Fruit fly (Drosophila melanogaster) whole organism, embryonic: ENCODE data around the gene Tango1.

Experiments
- ATbp ChIP-seq: fragments of 200-800 bp; sonication (Bioruptor generic); optimal IDR thresholded peaks from 2 replicates; lab custom pipeline; 2017; ENCODE audit warnings: missing biosample characterization, mild to moderate bottlenecking, missing genetic modification characterization, missing genetic modification reagents
- Atf6 ChIP-seq: fragments of 200-800 bp; sonication (Bioruptor generic); IDR thresholded peaks from 2 replicates; pipeline ENCODE4 v1.3.6; 2022; ENCODE audit warnings: missing biosample characterization, missing genetic modification characterization
- Bgb ChIP-seq: fragments of 200-800 bp; sonication (Bioruptor generic); IDR thresholded peaks from 2 replicates; pipeline ENCODE4 v1.3.6; 2022; ENCODE audit warnings: missing biosample characterization, missing genetic modification characterization; ENCODE audit not compliant: partially characterized antibody
- Bteb2 ChIP-seq: fragments of 200-800 bp; sonication (Bioruptor generic); optimal IDR thresholded peaks from 2 replicates; lab custom pipeline; 2016; ENCODE audit warnings: missing biosample characterization, missing genetic modification characterization
- CG12299 ChIP-seq: fragments of 200-800 bp; sonication (Bioruptor generic); optimal IDR thresholded peaks from 2 replicates; lab custom pipeline; 2018; ENCODE audit warnings: missing biosample characterization, mild to moderate bottlenecking, missing genetic modification characterization
- CG13424 ChIP-seq: fragments of 200-800 bp; sonication (Bioruptor generic); optimal IDR thresholded peaks from 2 replicates; lab custom pipeline; 2019; ENCODE audit warnings: missing biosample characterization, mild to moderate bottlenecking, missing genetic modification characterization, moderate library complexity
- CG13775 ChIP-seq: fragments of 200-800 bp; sonication (Bioruptor generic); optimal IDR thresholded peaks from 3 replicates; lab custom pipeline; 2017; ENCODE audit warnings: missing biosample characterization, mild to moderate bottlenecking, missing genetic modification characterization
- CG14441 ChIP-seq: fragments of 200-800 bp; sonication (Bioruptor generic); IDR thresholded peaks from 2 replicates; pipeline ENCODE4 v1.3.6; 2022; ENCODE audit warnings: missing biosample characterization, missing genetic modification characterization
- CG15514 ChIP-seq: fragments of 200-800 bp; sonication (Bioruptor generic); optimal IDR thresholded peaks from 3 replicates; lab custom pipeline; 2017; ENCODE audit warnings: missing biosample characterization, missing genetic modification characterization, mild to moderate bottlenecking, moderate library complexity, missing genetic modification reagents
- CG2712 ChIP-seq: fragments of 200-800 bp; optimal IDR thresholded peaks from 3 replicates; lab custom pipeline; 2019; ENCODE audit warnings: missing biosample characterization, mild to moderate bottlenecking, missing genetic modification characterization, moderate library complexity
- CG32532 ChIP-seq: fragments of 200-800 bp; sonication (Bioruptor generic); IDR thresholded peaks from 2 replicates; pipeline ENCODE4 v1.3.6; 2022; ENCODE audit warnings: missing biosample characterization, missing genetic modification characterization
- CG4282 ChIP-seq: fragments of 200-800 bp; sonication (Bioruptor generic); optimal IDR thresholded peaks from 2 replicates; lab custom pipeline; 2016; ENCODE audit warnings: missing biosample characterization, missing genetic modification characterization
- CG4617 ChIP-seq: fragments of 200-800 bp; sonication (Bioruptor generic); optimal IDR thresholded peaks from 3 replicates; lab custom pipeline; 2016; ENCODE audit warnings: missing biosample characterization, missing genetic modification characterization, borderline replicate concordance
- CG4854 ChIP-seq: fragments of 200-800 bp; sonication (Bioruptor generic); optimal IDR thresholded peaks from 2 replicates; lab custom pipeline; 2016; ENCODE audit warnings: missing biosample characterization, missing genetic modification characterization, inconsistent platforms
- CG8478 ChIP-seq: fragments of >200 bp; optimal IDR thresholded peaks from 2 replicates; lab custom pipeline; 2018
- CG9437 ChIP-seq: fragments of 200-800 bp; sonication (Bioruptor generic); optimal IDR thresholded peaks from 2 replicates; lab custom pipeline; 2018; ENCODE audit warnings: missing biosample characterization, mild to moderate bottlenecking, missing genetic modification characterization
- Dp ChIP-seq: fragments of 200-800 bp; sonication (Bioruptor generic); optimal IDR thresholded peaks from 2 replicates; lab custom pipeline; 2018; ENCODE audit warnings: missing biosample characterization, mild to moderate bottlenecking, missing genetic modification characterization, moderate library complexity
- Eip74EF ChIP-seq, 2 experiments: fragments of 200-800 bp in 1 of 2; fragments of >200 bp in 1 of 2; sonication (Bioruptor generic) in 1 of 2; optimal IDR thresholded peaks; 2 replicates each; lab custom pipeline; 2017 to 2019; ENCODE audit warnings: missing biosample characterization in 2 of 2, missing genetic modification characterization in 2 of 2, mild to moderate bottlenecking in 1 of 2, moderate library complexity in 1 of 2
- H2.0 ChIP-seq: fragments of 200-800 bp; sonication (Bioruptor generic); IDR thresholded peaks from 2 replicates; pipeline ENCODE4 v1.3.6; 2022; ENCODE audit warnings: missing biosample characterization, missing genetic modification characterization
- Hand ChIP-seq: fragments of 200-800 bp; sonication (Bioruptor generic); optimal IDR thresholded peaks from 2 replicates; lab custom pipeline; 2017; ENCODE audit warnings: mild to moderate bottlenecking, missing biosample characterization, missing genetic modification reagents, missing genetic modification characterization
- HmgD ChIP-seq: fragments of 200-800 bp; sonication (Bioruptor generic); optimal IDR thresholded peaks from 3 replicates; lab custom pipeline; 2016; ENCODE audit warnings: missing biosample characterization, missing genetic modification characterization
- Hr51 ChIP-seq, 2 experiments: fragments of 200-800 bp; sonication (Bioruptor generic); optimal IDR thresholded peaks; 2 replicates in 1 of 2; 3 replicates in 1 of 2; lab custom pipeline; 2016 to 2018; ENCODE audit warnings: missing biosample characterization in 2 of 2, missing genetic modification characterization in 2 of 2, mild to moderate bottlenecking in 1 of 2, moderate library complexity in 1 of 2
- MBD-R2 ChIP-seq: fragments of 200-800 bp; sonication (Bioruptor generic); IDR thresholded peaks from 2 replicates; pipeline ENCODE4 v1.3.6; 2022; ENCODE audit warnings: missing biosample characterization, missing genetic modification characterization
- Myb ChIP-seq: fragments of 200-800 bp; sonication (Bioruptor generic); optimal IDR thresholded peaks from 2 replicates; lab custom pipeline; 2016; ENCODE audit warnings: missing biosample characterization, missing genetic modification characterization
- Opbp ChIP-seq: fragments of 200-800 bp; sonication (Bioruptor generic); IDR thresholded peaks from 3 replicates; pipeline ENCODE4 v1.3.6; 2022; ENCODE audit warnings: missing biosample characterization, missing genetic modification characterization; ENCODE audit not compliant: partially characterized antibody
- Sox102F ChIP-seq: fragments of 200-800 bp; sonication (Bioruptor generic); optimal IDR thresholded peaks from 2 replicates; lab custom pipeline; 2018; ENCODE audit warnings: missing biosample characterization, mild to moderate bottlenecking, missing genetic modification characterization, moderate library complexity
- Ssrp ChIP-seq: fragments of 200-800 bp; sonication (Bioruptor generic); optimal IDR thresholded peaks from 2 replicates; lab custom pipeline; 2018; ENCODE audit warnings: missing biosample characterization, mild to moderate bottlenecking, missing genetic modification characterization, moderate library complexity
- TFAM ChIP-seq: fragments of 200-800 bp; sonication (Bioruptor generic); optimal IDR thresholded peaks from 2 replicates; lab custom pipeline; 2017; ENCODE audit warnings: missing biosample characterization, missing genetic modification characterization, inconsistent platforms
- Taf1 ChIP-seq: fragments of 200-800 bp; sonication (Bioruptor generic); IDR thresholded peaks from 2 replicates; pipeline ENCODE4 v1.3.6; 2022; ENCODE audit warnings: missing biosample characterization, missing genetic modification characterization
- Tbp ChIP-seq: fragments of >200 bp; optimal IDR thresholded peaks from 2 replicates; lab custom pipeline; 2018; ENCODE audit warnings: missing biosample characterization, missing genetic modification characterization
- crc ChIP-seq: fragments of 200-800 bp; sonication (Bioruptor generic); optimal IDR thresholded peaks from 2 replicates; lab custom pipeline; 2016; ENCODE audit warnings: missing biosample characterization, missing genetic modification characterization
- ewg ChIP-seq: fragments of 200-800 bp; sonication (Bioruptor generic); optimal IDR thresholded peaks from 3 replicates; lab custom pipeline; 2017; ENCODE audit warnings: mild to moderate bottlenecking, missing biosample characterization, missing genetic modification reagents, missing genetic modification characterization
- eyg ChIP-seq: fragments of 200-800 bp; sonication (Bioruptor generic); optimal IDR thresholded peaks from 3 replicates; lab custom pipeline; 2016; ENCODE audit warnings: missing biosample characterization, missing genetic modification characterization
- ftz-f1 ChIP-seq: fragments of 200-800 bp; sonication (Bioruptor generic); optimal IDR thresholded peaks from 2 replicates; lab custom pipeline; 2016; ENCODE audit warnings: missing biosample characterization, missing genetic modification characterization
- kni ChIP-seq: fragments of 200-800 bp; sonication (Bioruptor generic); optimal IDR thresholded peaks from 3 replicates; lab custom pipeline; 2017; ENCODE audit warnings: mild to moderate bottlenecking, missing biosample characterization, missing genetic modification reagents, missing genetic modification characterization
- lbe ChIP-seq: fragments of 200-800 bp; sonication (Bioruptor generic); optimal IDR thresholded peaks from 2 replicates; lab custom pipeline; 2016; ENCODE audit warnings: missing biosample characterization, mild to moderate bottlenecking, missing genetic modification characterization
- lola ChIP-seq, 3 experiments: fragments of >200 bp in 2 of 3; fragments of 200-800 bp in 1 of 3; sonication (Bioruptor generic) in 1 of 3; optimal IDR thresholded peaks; 2 replicates each; lab custom pipeline; 2017 to 2019; ENCODE audit warnings: missing biosample characterization in 3 of 3, missing genetic modification characterization in 3 of 3, mild to moderate bottlenecking in 1 of 3, moderate library complexity in 1 of 3
- nau ChIP-seq: fragments of 200-800 bp; sonication (Bioruptor generic); optimal IDR thresholded peaks from 3 replicates; lab custom pipeline; 2017; ENCODE audit warnings: missing biosample characterization, mild to moderate bottlenecking, missing genetic modification characterization, missing genetic modification reagents
- nmo ChIP-seq: fragments of 200-800 bp; sonication (Bioruptor generic); optimal IDR thresholded peaks from 2 replicates; lab custom pipeline; 2018; ENCODE audit warnings: missing biosample characterization, mild to moderate bottlenecking, missing genetic modification characterization, moderate library complexity
- odd ChIP-seq: fragments of 200-800 bp; sonication (Bioruptor generic); optimal IDR thresholded peaks from 2 replicates; lab custom pipeline; 2017; ENCODE audit warnings: missing biosample characterization, mild to moderate bottlenecking, missing genetic modification characterization
- otp ChIP-seq: fragments of 200-800 bp; sonication (Bioruptor generic); IDR thresholded peaks from 3 replicates; pipeline ENCODE4, ENCODE4 v1.3.6; 2022; ENCODE audit warnings: missing biosample characterization, missing genetic modification characterization
- phol ChIP-seq: fragments of 200-800 bp; sonication (Bioruptor generic); optimal IDR thresholded peaks from 3 replicates; lab custom pipeline; 2018; ENCODE audit warnings: missing biosample characterization, mild to moderate bottlenecking, missing genetic modification characterization, moderate library complexity
- run ChIP-seq: fragments of 200-800 bp; sonication (Bioruptor generic); optimal IDR thresholded peaks from 3 replicates; lab custom pipeline; 2018; ENCODE audit warnings: missing biosample characterization, mild to moderate bottlenecking, missing genetic modification characterization
- salm ChIP-seq: fragments of 200-800 bp; sonication (Bioruptor generic); optimal IDR thresholded peaks from 2 replicates; lab custom pipeline; 2018; ENCODE audit warnings: missing biosample characterization, mild to moderate bottlenecking, missing genetic modification characterization
- shn ChIP-seq: fragments of 200-800 bp; sonication (Bioruptor generic); optimal IDR thresholded peaks from 3 replicates; lab custom pipeline; 2016; ENCODE audit warnings: missing biosample characterization, missing genetic modification characterization
- sr ChIP-seq: fragments of 200-800 bp; sonication (Bioruptor generic); IDR thresholded peaks from 3 replicates; pipeline ENCODE4 v1.3.6; 2022; ENCODE audit warnings: missing biosample characterization, missing genetic modification characterization
- vnd ChIP-seq: fragments of 200-800 bp; sonication (Bioruptor generic); IDR thresholded peaks from 3 replicates; pipeline ENCODE4 v1.3.6; 2022; ENCODE audit warnings: missing biosample characterization, missing genetic modification characterization; ENCODE audit not compliant: partially characterized antibody
- wdn ChIP-seq: fragments of 200-800 bp; sonication (Bioruptor generic); IDR thresholded peaks from 2 replicates; pipeline ENCODE4 v1.3.6; 2022; ENCODE audit warnings: missing biosample characterization, missing genetic modification characterization

Tango1 gene

dm6 chr2L:6610683-6611373 lies 38.4 kb upstream of the Tango1 start, which contains the start of gene CG11050 (continued):
- TF ChIP-seq ATbp (peak; percentile 61), Opbp (GFP tag; lab: Robert Waterston, UW) (peak; percentile 67; the same call in 2 of the 3 replicates), Hand (GFP tag; lab: Kevin White, UChicago) (peak; percentile 64), Sox102F (GFP tag; lab: Kevin White, UChicago) (peak; percentile 70), phol (tag; lab: Kevin White, UChicago) (peak; percentile 79), run (tag; lab: Kevin White, UChicago) (peak; percentile 33), sr (GFP tag; lab: Robert Waterston, UW) (peak; percentile 30; the same call in 1 of the 3 replicates), vnd (GFP tag; lab: Robert Waterston, UW) (no peak), CG32532 (GFP tag; lab: Robert Waterston, UW) (peak; percentile 87), CG9437 (GFP tag; lab: Kevin White, UChicago) (peak; percentile 36), Ssrp (tag; lab: Kevin White, UChicago) (peak; percentile 37), wdn (GFP tag; lab: Robert Waterston, UW) (peak; percentile 65), CG2712 (tag; lab: Kevin White, UChicago) (peak; percentile 74), kni (GFP tag; lab: Kevin White, UChicago) (no peak), MBD-R2 (peak; percentile 91), H2.0 (peak; percentile 66), Hr51 (GFP tag; optimal IDR thresholded peaks at IDR 0.05; lab: Kevin White, UChicago) (peak; percentile 81 to 87), CG13424 (peak; percentile 66), Atf6 (GFP tag; lab: Robert Waterston, UW) (peak; percentile 82), Tbp (GFP tag; lab: Kevin White, UChicago) (no peak), CG15514 (GFP tag; lab: Kevin White, UChicago) (peak; percentile 91), CG4854 (peak; percentile 48), Bgb (GFP tag; lab: Robert Waterston, UW) (peak; percentile 62), shn (GFP tag; lab: Kevin White, UChicago) (peak; percentile 89), CG4282 (peak; percentile 79), Bteb2 (GFP tag; lab: Kevin White, UChicago) (peak; percentile 84), CG14441 (GFP tag; lab: Robert Waterston, UW) (peak; percentile 79), lola (GFP tag; optimal IDR thresholded peaks at IDR 0.05; lab: Kevin White, UChicago) (peak in 1 of 3 experiments; percentile 20), Eip74EF (GFP tag; optimal IDR thresholded peaks at IDR 0.05; lab: Kevin White, UChicago) (peak in 1 of 2 experiments; percentile 65), CG4617 (GFP tag; lab: Kevin White, UChicago) (peak; percentile 66), TFAM (GFP tag; lab: Kevin White, UChicago) (no peak), nmo (GFP tag; lab: Kevin White, UChicago) (peak; percentile 77), nau (GFP tag; lab: Kevin White, UChicago) (peak; percentile 20), eyg (GFP tag; lab: Kevin White, UChicago) (peak; percentile 74), CG8478 (no peak), Taf1 (GFP tag; lab: Robert Waterston, UW) (0 out of 2 replicates have a peak, but pooled peaks have one; percentile 26), HmgD (peak; percentile 97), Dp (peak; percentile 65), CG12299 (tag; lab: Kevin White, UChicago) (peak; percentile 61), crc (GFP tag; lab: Kevin White, UChicago) (peak; percentile 59), CG13775 (peak; percentile 60), Myb (GFP tag; lab: Kevin White, UChicago) (peak; percentile 89), lbe (GFP tag; lab: Kevin White, UChicago) (no peak), salm (peak; percentile 15), ewg (GFP tag; lab: Kevin White, UChicago) (peak; percentile 47), ftz-f1 (peak; percentile 38), otp (GFP tag; lab: Robert Waterston, UW) (0 out of 3 replicates have a peak, but pooled peaks have one; percentile 70), odd (GFP tag; lab: Kevin White, UChicago) (no peak)
